Worm (Caenorhabditis elegans) whole organism, late embryonic: ENCODE results near the gene K08D10.13.

Experiments used
- ceh-18 ChIP-seq: sonication (generic microtip); optimal IDR thresholded peaks from 2 replicates; lab custom pipeline; 2016; ENCODE audit warnings: missing genetic modification characterization, missing compliant biosample characterization
- ceh-24 ChIP-seq: sonication (generic microtip); optimal IDR thresholded peaks from 2 replicates; lab custom pipeline; 2016; ENCODE audit warnings: mild to moderate bottlenecking, missing genetic modification characterization, missing compliant biosample characterization
- dve-1 ChIP-seq: sonication (generic microtip); optimal IDR thresholded peaks from 2 replicates; lab custom pipeline; 2017; ENCODE audit warnings: antibody characterized with exemption, mild to moderate bottlenecking, missing genetic modification characterization, missing compliant biosample characterization
- elt-4 ChIP-seq: sonication (generic microtip); optimal IDR thresholded peaks from 2 replicates; lab custom pipeline; 2016; ENCODE audit warnings: missing genetic modification characterization, missing compliant biosample characterization
- nfya-1 ChIP-seq: sonication (generic microtip); optimal IDR thresholded peaks from 2 replicates; lab custom pipeline; 2017; ENCODE audit warnings: missing genetic modification characterization, mild to moderate bottlenecking, missing compliant biosample characterization, antibody characterized with exemption, moderate library complexity
- nhr-11 ChIP-seq: fragments of 150-350 bp; optimal IDR thresholded peaks from 2 replicates; lab custom pipeline; 2014; ENCODE audit warnings: missing biosample characterization, missing genetic modification characterization
- pat-9 ChIP-seq: fragments of 200-800 bp; sonication (Bioruptor generic); optimal IDR thresholded peaks from 2 replicates; lab custom pipeline; 2018; ENCODE audit warnings: mild to moderate bottlenecking, missing genetic modification characterization, moderate library complexity, missing compliant biosample characterization

- TF ChIP-seq elt-4 (tag; lab: Kevin White, UChicago) (no peak), ceh-18 (tag; lab: Kevin White, UChicago) (no peak), dve-1 (tag; lab: Kevin White, UChicago) (no peak), ceh-24 (tag; lab: Kevin White, UChicago) (no peak), pat-9 (no peak), nhr-11 (tag; lab: Kevin White, UChicago) (no peak), nfya-1 (tag; lab: Kevin White, UChicago) (no peak)
These were observed 46.9 kb upstream of the K08D10.13 start for ce11 chrIV:4218276-4218675.
